Worm (Caenorhabditis elegans): ENCODE measurements around the gene mtp-18.

- TF ChIP-seq med-1 (GFP tag; optimal IDR thresholded peaks at IDR 0.05; ENCODE audit: insufficient read depth), result no peak
- TF ChIP-seq ztf-23 (GFP tag; IDR thresholded peaks at IDR 0.05), result no peak
- no peak for TF ChIP-seq cog-1 (tag; optimal IDR thresholded peaks at IDR 0.05)
- TF ChIP-seq ref-1 (GFP tag; conservative IDR thresholded peaks at IDR 0.05), result no peak
- no peak for TF ChIP-seq ztf-29 (GFP tag; IDR thresholded peaks at IDR 0.05)
- TF ChIP-seq T22C8.4 (GFP tag; IDR thresholded peaks at IDR 0.05), result no peak
- no peak for TF ChIP-seq klf-2 (GFP tag; conservative IDR thresholded peaks at IDR 0.05)
- TF ChIP-seq flt-1 (GFP tag; IDR thresholded peaks at IDR 0.05), result no peak
- TF ChIP-seq tab-1 (GFP tag; IDR thresholded peaks at IDR 0.05), result no peak; the same call in 1 of the 2 replicates
These were observed 5.2 kb upstream of the mtp-18 start for ce11 chrX:6211322-6211820.
